Worm (Caenorhabditis elegans) whole organism, mixed stage, embryonic: ENCODE results near the gene Y116A8C.9.

Source experiments
- M03D4.4 ChIP-seq: sonication (generic microtip); optimal IDR thresholded peaks from 2 replicates; lab custom pipeline; 2017; ENCODE audit warnings: mild to moderate bottlenecking, missing genetic modification characterization, missing compliant biosample characterization
- bed-3 ChIP-seq: fragments of 200-800 bp; sonication (Bioruptor generic); optimal IDR thresholded peaks from 3 replicates; lab custom pipeline; 2018; ENCODE audit warnings: mild to moderate bottlenecking, missing genetic modification characterization, moderate library complexity, missing compliant biosample characterization
- blmp-1 ChIP-seq: fragments of 150-350 bp; optimal IDR thresholded peaks from 2 replicates; lab custom pipeline; 2014; ENCODE audit warnings: missing biosample characterization, missing genetic modification characterization
- ceh-43 ChIP-seq: fragments of 200-800 bp; sonication (Bioruptor generic); optimal IDR thresholded peaks from 2 replicates; lab custom pipeline; 2018; ENCODE audit warnings: mild to moderate bottlenecking, missing genetic modification characterization, moderate library complexity, missing compliant biosample characterization
- ceh-83 ChIP-seq: fragments of 200-800 bp; sonication (Bioruptor generic); optimal IDR thresholded peaks from 2 replicates; lab custom pipeline; 2018; ENCODE audit warnings: mild to moderate bottlenecking, missing genetic modification characterization, missing compliant biosample characterization
- ces-1 ChIP-seq: fragments of 150-350 bp; optimal IDR thresholded peaks from 2 replicates; lab custom pipeline; 2014; ENCODE audit warnings: missing biosample characterization, missing genetic modification reagents, missing genetic modification characterization
- cnd-1 ChIP-seq: fragments of 200-800 bp; sonication (Bioruptor generic); optimal IDR thresholded peaks from 2 replicates; lab custom pipeline; 2018; ENCODE audit warnings: mild to moderate bottlenecking, missing genetic modification characterization, missing compliant biosample characterization
- drap-1 ChIP-seq: fragments of 200-800 bp; sonication (Bioruptor generic); optimal IDR thresholded peaks from 3 replicates; lab custom pipeline; 2018; ENCODE audit warnings: mild to moderate bottlenecking, missing genetic modification characterization, missing compliant biosample characterization
- elt-1 ChIP-seq: sonication (generic microtip); optimal IDR thresholded peaks from 2 replicates; lab custom pipeline; 2017; ENCODE audit warnings: missing genetic modification characterization, mild to moderate bottlenecking, missing compliant biosample characterization, antibody characterized with exemption, moderate library complexity, borderline replicate concordance; ENCODE audit not compliant: insufficient read depth
- elt-3 ChIP-seq: fragments of 150-350 bp; optimal IDR thresholded peaks from 2 replicates; lab custom pipeline; 2014; ENCODE audit warnings: missing biosample characterization, missing genetic modification characterization
- flh-1 ChIP-seq: fragments of 200-800 bp; sonication (Bioruptor generic); optimal IDR thresholded peaks from 2 replicates; lab custom pipeline; 2018; ENCODE audit warnings: mild to moderate bottlenecking, missing genetic modification characterization, moderate library complexity, missing compliant biosample characterization
- ham-2 ChIP-seq: fragments of 200-800 bp; sonication (Bioruptor generic); optimal IDR thresholded peaks from 2 replicates; lab custom pipeline; 2018; ENCODE audit warnings: mild to moderate bottlenecking, missing genetic modification characterization, missing compliant biosample characterization
- lin-13 ChIP-seq: fragments of 150-350 bp; optimal IDR thresholded peaks from 2 replicates; lab custom pipeline; 2014; ENCODE audit warnings: missing biosample characterization, missing genetic modification characterization
- lin-32 ChIP-seq: fragments of 200-800 bp; sonication (Bioruptor generic); optimal IDR thresholded peaks from 2 replicates; lab custom pipeline; 2018; ENCODE audit warnings: mild to moderate bottlenecking, missing genetic modification characterization, missing compliant biosample characterization
- lsy-2 ChIP-seq: fragments of 150-350 bp; optimal IDR thresholded peaks from 2 replicates; lab custom pipeline; 2014; ENCODE audit warnings: missing biosample characterization, missing genetic modification characterization
- mab-5 ChIP-seq: fragments of 150-350 bp; optimal IDR thresholded peaks from 2 replicates; lab custom pipeline; 2014; ENCODE audit warnings: missing biosample characterization, missing genetic modification characterization
- mep-1 ChIP-seq: fragments of 150-350 bp; optimal IDR thresholded peaks from 2 replicates; lab custom pipeline; 2017; ENCODE audit warnings: missing biosample characterization, missing genetic modification reagents, missing genetic modification characterization, inconsistent platforms
- nhr-12 ChIP-seq: fragments of 150-350 bp; optimal IDR thresholded peaks from 2 replicates; lab custom pipeline; 2014; ENCODE audit warnings: missing biosample characterization, missing genetic modification characterization
- nhr-2 ChIP-seq: fragments of 150-350 bp; optimal IDR thresholded peaks from 2 replicates; lab custom pipeline; 2014; ENCODE audit warnings: missing biosample characterization, missing genetic modification characterization
- nhr-237 ChIP-seq: fragments of 150-350 bp; optimal IDR thresholded peaks from 2 replicates; lab custom pipeline; 2014; ENCODE audit warnings: missing biosample characterization, missing genetic modification characterization
- nhr-28 ChIP-seq: fragments of 150-350 bp; optimal IDR thresholded peaks from 2 replicates; lab custom pipeline; 2014; ENCODE audit warnings: missing biosample characterization, missing genetic modification characterization
- nhr-76 ChIP-seq: sonication (generic microtip); optimal IDR thresholded peaks from 2 replicates; lab custom pipeline; 2017; ENCODE audit warnings: missing biosample characterization, missing genetic modification characterization
- pha-4 ChIP-seq: fragments of 150-350 bp; optimal IDR thresholded peaks from 2 replicates; lab custom pipeline; 2018; ENCODE audit warnings: missing biosample characterization, missing genetic modification reagents, missing genetic modification characterization
- sem-2 ChIP-seq: fragments of 200-800 bp; sonication (Bioruptor generic); optimal IDR thresholded peaks from 2 replicates; lab custom pipeline; 2018; ENCODE audit warnings: mild to moderate bottlenecking, missing genetic modification characterization, missing compliant biosample characterization
- snpc-4 ChIP-seq: fragments of 150-350 bp; optimal IDR thresholded peaks from 2 replicates; lab custom pipeline; 2014; ENCODE audit warnings: missing biosample characterization, missing genetic modification characterization
- sptf-1 ChIP-seq: sonication (generic microtip); optimal IDR thresholded peaks from 2 replicates; lab custom pipeline; 2017; ENCODE audit warnings: mild to moderate bottlenecking, missing genetic modification characterization, moderate library complexity, missing compliant biosample characterization
- tbx-8 ChIP-seq: fragments of 200-800 bp; sonication (Bioruptor generic); optimal IDR thresholded peaks from 2 replicates; lab custom pipeline; 2018; ENCODE audit warnings: mild to moderate bottlenecking, missing genetic modification characterization, moderate library complexity, missing compliant biosample characterization
- unc-120 ChIP-seq: sonication (generic microtip); optimal IDR thresholded peaks from 2 replicates; lab custom pipeline; 2017; ENCODE audit warnings: missing genetic modification characterization, missing compliant biosample characterization; ENCODE audit not compliant: poor library complexity, severe bottlenecking
- unc-39 ChIP-seq: fragments of 150-350 bp; optimal IDR thresholded peaks from 2 replicates; lab custom pipeline; 2014; ENCODE audit warnings: missing biosample characterization, missing genetic modification characterization
- unc-62 ChIP-seq: fragments of 150-350 bp; optimal IDR thresholded peaks from 2 replicates; lab custom pipeline; 2014; ENCODE audit warnings: missing biosample characterization, missing genetic modification reagents, missing genetic modification characterization
- zip-8 ChIP-seq: fragments of 150-350 bp; optimal IDR thresholded peaks from 2 replicates; lab custom pipeline; 2014; ENCODE audit warnings: missing biosample characterization, missing genetic modification characterization
- ztf-11 ChIP-seq: fragments of 150-350 bp; optimal IDR thresholded peaks from 2 replicates; lab custom pipeline; 2014; ENCODE audit warnings: missing biosample characterization, missing genetic modification characterization

The Y116A8C.9 gene

DNA sequence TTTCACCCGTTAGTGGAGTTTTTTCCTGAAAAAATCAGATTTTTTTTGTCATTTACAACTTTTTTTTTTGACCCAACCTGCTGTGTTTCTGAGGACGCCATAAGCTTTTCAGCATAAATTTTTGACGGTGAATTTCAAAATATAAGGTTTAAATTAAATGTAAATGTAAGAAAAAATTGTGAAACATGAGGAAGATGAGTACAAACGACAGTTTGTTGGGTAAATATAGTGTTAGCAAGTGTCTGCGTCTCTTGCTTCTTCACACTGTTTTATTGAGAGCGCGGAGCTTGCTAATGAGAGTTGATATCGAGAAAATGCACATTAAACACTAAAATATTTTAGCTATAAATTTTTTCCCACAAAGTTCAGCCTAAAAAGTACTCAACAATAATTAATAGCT is 23.8 kb upstream of the Y116A8C.9 start, which contains the start of gene rom-3:
TSS of gene rom-3 (minus strand) at position 101 of the 400 bp plus-strand sequence.
- no peak for TF ChIP-seq nhr-28 (tag; lab: Kevin White, UChicago)
- no peak for TF ChIP-seq mab-5 (tag; lab: Kevin White, UChicago)
- no peak for TF ChIP-seq cnd-1
- TF ChIP-seq tbx-8 (GFP tag; lab: Kevin White, UChicago) = no peak
- no peak for TF ChIP-seq unc-62
- no peak for TF ChIP-seq elt-1 (tag; lab: Kevin White, UChicago)
- no peak for TF ChIP-seq ham-2 (GFP tag; lab: Kevin White, UChicago)
- TF ChIP-seq sem-2 (GFP tag; lab: Kevin White, UChicago) = no peak
- no peak for TF ChIP-seq bed-3
- TF ChIP-seq elt-3 = no peak
- no peak for TF ChIP-seq nhr-237
- TF ChIP-seq, all 35 proteins: peak for 0

DNA sequence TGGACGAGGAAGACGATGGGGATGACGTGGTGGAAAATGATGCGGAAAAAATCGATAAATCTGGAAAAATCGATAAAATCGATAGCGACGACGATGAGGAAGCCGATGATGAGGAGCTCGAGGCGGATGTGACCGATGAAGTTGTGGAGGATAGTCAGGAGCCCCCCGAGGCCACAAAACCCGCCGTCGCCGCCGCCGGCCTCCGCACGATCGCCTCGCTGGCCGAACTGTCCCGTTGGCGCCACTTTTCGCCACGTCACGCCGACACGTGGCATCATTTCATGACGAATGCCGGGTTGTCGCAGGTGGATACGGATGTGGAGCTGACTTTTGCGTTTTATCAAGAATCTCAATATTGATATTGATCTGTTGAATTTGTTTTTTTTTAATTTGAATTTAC is 15.8 kb upstream of the Y116A8C.9 start:
- no peak for TF ChIP-seq unc-62
- no peak for TF ChIP-seq elt-3
- no peak for TF ChIP-seq nhr-237
- no peak for TF ChIP-seq unc-120 (tag; lab: Kevin White, UChicago)
- TF ChIP-seq pha-4 (tag; lab: Kevin White, UChicago) = no peak
- no peak for TF ChIP-seq drap-1 (GFP tag; lab: Kevin White, UChicago)
- no peak for TF ChIP-seq ceh-83 (GFP tag; lab: Kevin White, UChicago)
- TF ChIP-seq blmp-1 = no peak
- no peak for TF ChIP-seq ham-2 (GFP tag; lab: Kevin White, UChicago)
- TF ChIP-seq snpc-4 (tag; lab: Kevin White, UChicago) = no peak
- TF ChIP-seq zip-8 (tag; lab: Kevin White, UChicago) = no peak
- TF ChIP-seq nhr-2 (tag; lab: Kevin White, UChicago) = no peak
- TF ChIP-seq lin-13 = no peak
- TF ChIP-seq mep-1 = no peak
- no peak for TF ChIP-seq bed-3
- TF ChIP-seq elt-1 (tag; lab: Kevin White, UChicago) = no peak
- TF ChIP-seq lsy-2 (tag; lab: Kevin White, UChicago) = no peak

- TF ChIP-seq drap-1 (GFP tag; lab: Kevin White, UChicago) (no peak), pha-4 (tag; lab: Kevin White, UChicago) (no peak), M03D4.4 (tag; lab: Kevin White, UChicago) (no peak)
Measured at ce11 chrIV:16952389-16952788, 5.8 kb upstream of the Y116A8C.9 start.

DNA sequence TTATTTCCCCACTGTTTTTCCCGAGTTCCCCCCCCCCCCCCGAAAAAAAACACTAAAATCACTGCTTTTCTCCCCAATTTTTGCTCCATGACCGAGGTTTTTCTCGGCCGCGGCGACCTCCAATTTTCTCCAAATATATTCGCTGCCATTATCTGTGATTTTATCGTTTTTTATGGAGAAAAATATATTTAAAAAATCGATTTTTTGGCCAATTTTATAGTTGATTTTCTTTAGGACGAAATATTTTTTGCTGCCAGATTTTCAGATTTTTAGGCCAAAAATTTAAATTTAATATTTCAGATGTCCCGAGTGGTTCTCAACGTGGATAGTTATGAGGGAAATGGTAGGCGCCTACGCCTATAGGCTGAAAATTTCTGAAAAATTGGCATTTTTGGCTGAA is 3.2 kb upstream of the Y116A8C.9 start, which contains the start of gene rad-54.B:
TSS of gene rad-54.B (plus strand) at position 301 of the 400 bp plus-strand sequence.
- TF ChIP-seq elt-1 (tag; lab: Kevin White, UChicago) (no peak), mep-1 (no peak), unc-62 (no peak), sptf-1 (tag; lab: Kevin White, UChicago) (no peak), lsy-2 (tag; lab: Kevin White, UChicago) (no peak)

DNA sequence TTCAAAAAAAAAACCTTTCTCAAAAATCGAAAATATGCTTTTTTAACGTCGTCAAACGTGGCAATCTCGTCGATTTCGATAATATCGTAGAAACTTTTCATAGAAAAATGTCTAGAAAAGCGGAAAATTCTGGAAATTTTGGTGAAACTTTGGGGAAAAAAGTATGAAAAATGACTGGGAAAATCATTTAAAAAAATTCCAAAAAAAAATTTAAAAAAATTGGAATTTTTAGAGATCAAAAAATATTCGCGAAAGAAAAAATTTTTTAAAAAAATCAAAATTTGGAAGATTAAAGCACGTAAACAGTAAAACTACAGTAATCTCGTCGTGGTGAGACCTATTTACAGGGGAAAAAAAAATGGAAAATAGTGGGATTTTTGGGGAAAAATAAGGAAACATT is 7.6 kb downstream of the Y116A8C.9 start, which contains the start of gene Y116A8C.10:
TSS of gene Y116A8C.10 (minus strand) at position 101 of the 400 bp plus-strand sequence.
- TF ChIP-seq nhr-28 (tag; lab: Kevin White, UChicago) (no peak), tbx-8 (GFP tag; lab: Kevin White, UChicago) (no peak), nhr-12 (tag; lab: Kevin White, UChicago) (no peak), mab-5 (tag; lab: Kevin White, UChicago) (no peak), unc-120 (tag; lab: Kevin White, UChicago) (no peak), lin-13 (no peak), ham-2 (GFP tag; lab: Kevin White, UChicago) (no peak), sptf-1 (tag; lab: Kevin White, UChicago) (no peak), unc-39 (no peak), lin-32 (GFP tag; lab: Kevin White, UChicago) (no peak), ztf-11 (tag; lab: Kevin White, UChicago) (no peak)

DNA sequence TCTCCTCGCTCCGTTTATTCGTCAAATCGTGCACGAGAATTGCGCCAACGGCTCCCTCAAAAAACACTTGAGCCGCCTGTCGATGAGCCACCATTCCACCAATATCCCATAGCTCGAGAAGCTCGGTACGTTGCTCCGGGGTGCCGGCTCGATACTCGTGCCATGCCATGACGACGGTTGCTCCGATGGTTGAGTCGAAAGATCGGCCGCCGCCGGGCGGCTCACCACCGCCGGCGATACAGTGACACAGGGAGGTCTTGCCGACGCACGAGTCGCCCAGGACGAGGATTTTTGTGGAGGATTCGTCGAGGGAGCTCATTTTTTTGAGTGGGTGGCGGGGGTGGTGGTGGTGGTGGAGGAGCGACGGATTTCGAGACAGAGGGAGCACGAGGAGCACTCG is 10.5 kb downstream of the Y116A8C.9 start:
- TF ChIP-seq flh-1 (no peak), M03D4.4 (tag; lab: Kevin White, UChicago) (no peak), ces-1 (no peak), cnd-1 (no peak), pha-4 (tag; lab: Kevin White, UChicago) (no peak), lin-13 (no peak), elt-3 (no peak), lin-32 (GFP tag; lab: Kevin White, UChicago) (no peak), snpc-4 (tag; lab: Kevin White, UChicago) (no peak), nhr-76 (no peak), mab-5 (tag; lab: Kevin White, UChicago) (no peak), sptf-1 (tag; lab: Kevin White, UChicago) (no peak), unc-62 (no peak), sem-2 (GFP tag; lab: Kevin White, UChicago) (no peak), ceh-83 (GFP tag; lab: Kevin White, UChicago) (no peak), ceh-43 (GFP tag; lab: Kevin White, UChicago) (no peak), nhr-28 (tag; lab: Kevin White, UChicago) (no peak), ztf-11 (tag; lab: Kevin White, UChicago) (no peak)
